Worm (Caenorhabditis elegans) whole organism, early embryonic: ENCODE measurements around the gene txt-12.
A peak's percentile ranks its signal among the peaks of the same experiment; 100 is the strongest.

Source experiments
- B0310.2 ChIP-seq: sonication (generic microtip); optimal IDR thresholded peaks from 2 replicates; lab custom pipeline; 2016; ENCODE audit warnings: mild to moderate bottlenecking, missing genetic modification characterization, missing compliant biosample characterization
- F13C5.2 ChIP-seq: sonication (generic microtip); optimal IDR thresholded peaks from 2 replicates; lab custom pipeline; 2017; ENCODE audit warnings: mild to moderate bottlenecking, missing genetic modification characterization, inconsistent platforms, missing compliant biosample characterization
- aly-1 ChIP-seq: sonication (generic microtip); optimal IDR thresholded peaks from 2 replicates; lab custom pipeline; 2016; ENCODE audit warnings: missing genetic modification characterization, missing compliant biosample characterization
- ama-1 ChIP-seq: fragments of 150-350 bp; optimal IDR thresholded peaks from 2 replicates; lab custom pipeline; 2014
- ceh-13 ChIP-seq: fragments of 200-800 bp; sonication (Bioruptor generic); optimal IDR thresholded peaks from 2 replicates; lab custom pipeline; 2018; ENCODE audit warnings: mild to moderate bottlenecking, missing genetic modification characterization, missing compliant biosample characterization
- ceh-36 ChIP-seq: sonication (generic microtip); optimal IDR thresholded peaks from 2 replicates; lab custom pipeline; 2016; ENCODE audit warnings: missing genetic modification characterization, inconsistent platforms, missing compliant biosample characterization
- ets-7 ChIP-seq: sonication (generic microtip); optimal IDR thresholded peaks from 2 replicates; lab custom pipeline; 2016; ENCODE audit warnings: missing genotype, missing genetic modification characterization, missing compliant biosample characterization
- flt-1 ChIP-seq: fragments of 200-800 bp; sonication (Bioruptor generic); IDR thresholded peaks from 2 replicates; pipeline ENCODE4 v1.3.6; 2022; ENCODE audit warnings: missing genetic modification characterization, missing compliant biosample characterization
- hmbx-1 ChIP-seq: sonication (generic microtip); optimal IDR thresholded peaks from 2 replicates; lab custom pipeline; 2016; ENCODE audit warnings: mild to moderate bottlenecking, missing genetic modification characterization, missing compliant biosample characterization
- hmg-4 ChIP-seq: fragments of 200-800 bp; sonication (Bioruptor generic); optimal IDR thresholded peaks from 2 replicates; lab custom pipeline; 2018; ENCODE audit warnings: mild to moderate bottlenecking, missing genetic modification characterization, missing compliant biosample characterization
- hnd-1 ChIP-seq: sonication (generic microtip); optimal IDR thresholded peaks from 2 replicates; lab custom pipeline; 2016; ENCODE audit warnings: missing genetic modification characterization, missing compliant biosample characterization
- pes-1 ChIP-seq: fragments of 200-800 bp; sonication (Bioruptor generic); IDR thresholded peaks from 2 replicates; pipeline ENCODE4 v1.3.6; 2022; ENCODE audit warnings: missing genetic modification reagents, missing genetic modification characterization, missing compliant biosample characterization
- scrt-1 ChIP-seq: fragments of 200-800 bp; sonication (Bioruptor generic); IDR thresholded peaks from 2 replicates; pipeline ENCODE4 v1.3.6; 2022; ENCODE audit warnings: missing genetic modification characterization, missing compliant biosample characterization
- sea-1 ChIP-seq: fragments of 200-800 bp; sonication (Bioruptor generic); conservative IDR thresholded peaks from 2 replicates; pipeline ENCODE4 v1.3.6; 2022; ENCODE audit warnings: missing genetic modification characterization, missing compliant biosample characterization
- tbx-11 ChIP-seq: fragments of 200-800 bp; sonication (Bioruptor generic); IDR thresholded peaks from 2 replicates; pipeline ENCODE4 v1.3.6; 2022; ENCODE audit warnings: missing genetic modification characterization, missing compliant biosample characterization
- tbx-37 ChIP-seq: fragments of 200-800 bp; sonication (Bioruptor generic); conservative IDR thresholded peaks from 2 replicates; pipeline ENCODE4 v1.3.6; 2022; ENCODE audit warnings: missing genetic modification reagents, missing genetic modification characterization, missing compliant biosample characterization
- tra-4 ChIP-seq: sonication (generic microtip); optimal IDR thresholded peaks from 2 replicates; lab custom pipeline; 2017; ENCODE audit warnings: missing genetic modification characterization, missing compliant biosample characterization

The txt-12 gene

DNA sequence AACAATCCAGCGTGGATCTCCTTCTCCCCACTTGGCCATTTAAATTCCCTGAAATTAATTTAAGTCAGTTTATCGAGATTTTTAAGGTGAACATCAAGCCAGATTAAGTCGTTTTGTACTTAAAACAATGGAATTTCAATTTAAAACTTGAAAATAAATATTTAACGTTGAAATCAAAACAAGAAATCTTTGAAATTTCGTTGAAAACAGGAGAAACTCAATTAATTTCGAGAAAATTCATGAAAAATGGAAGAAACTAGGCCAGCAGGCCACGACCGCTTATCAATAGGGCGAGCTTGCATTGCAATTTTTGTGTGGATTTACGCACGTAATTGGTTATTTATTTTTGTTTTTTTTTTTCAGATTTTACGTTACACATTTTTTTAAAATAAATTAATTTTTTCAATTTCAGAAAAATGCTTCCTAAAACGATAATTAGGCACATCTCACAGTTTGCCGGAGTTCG lies 7.4 kb upstream of the txt-12 start, which contains the start of the genes ahsa-1 and C01G10.7:
ahsa-1 (minus strand) TSS at position 51 of the 466 bp plus-strand sequence.
C01G10.7 (plus strand) TSS at position 413 of the 466 bp plus-strand sequence.
- 0 out of 2 replicates have a peak, but pooled peaks have one; percentile 24 for TF ChIP-seq flt-1
- TF ChIP-seq tbx-11, result no peak
- TF ChIP-seq F13C5.2 (tag; lab: Kevin White, UChicago), result peak; percentile 64
- TF ChIP-seq ets-7 (tag; lab: Kevin White, UChicago), result peak; percentile 16
- no peak for TF ChIP-seq tra-4 (tag; lab: Kevin White, UChicago)
- peak; percentile 6 for TF ChIP-seq hmbx-1 (tag; lab: Kevin White, UChicago)
- TF ChIP-seq aly-1, result no peak
- peak; percentile 10 for TF ChIP-seq hnd-1 (tag; lab: Kevin White, UChicago)
- TF ChIP-seq pes-1 (GFP tag; lab: Robert Waterston, UW), result peak; percentile 78
- TF ChIP-seq tbx-37, result peak; percentile 70

ce11 chrV:15087207-15087706 lies 5.5 kb upstream of the txt-12 start, which contains the start of the genes C01G10.15 and C01G10.6:
TSS of gene C01G10.15 (minus strand) at chrV:15087307.
TSS of gene C01G10.6 (plus strand) at chrV:15087656.
- TF ChIP-seq ets-7 (tag; lab: Kevin White, UChicago), result no peak
- no peak for TF ChIP-seq tra-4 (tag; lab: Kevin White, UChicago)
- TF ChIP-seq scrt-1 (GFP tag; lab: Robert Waterston, UW), result no peak
- no peak for TF ChIP-seq B0310.2 (tag; lab: Kevin White, UChicago)
- no peak for TF ChIP-seq F13C5.2 (tag; lab: Kevin White, UChicago)
- TF ChIP-seq hmbx-1 (tag; lab: Kevin White, UChicago), result no peak

DNA sequence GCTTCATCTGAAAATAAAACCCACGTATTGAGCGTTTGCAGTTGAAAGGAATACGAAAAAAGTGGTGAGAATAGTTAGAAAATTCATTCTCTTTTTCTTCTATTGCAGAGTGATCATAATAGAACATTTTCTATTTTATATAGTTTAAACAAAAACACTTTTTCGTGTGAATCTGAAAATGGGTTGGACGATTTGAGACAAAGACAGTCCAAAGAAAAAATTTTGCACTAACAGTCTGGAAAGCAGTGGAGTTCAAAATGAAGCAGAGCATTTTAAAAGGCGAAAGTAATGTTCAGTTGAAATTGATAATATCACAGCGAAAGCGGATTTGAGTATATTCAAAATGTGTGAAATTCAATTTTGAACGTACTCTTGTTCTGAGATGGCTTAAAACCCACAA lies 4.2 kb upstream of the txt-12 start, which contains the start of gene C01G10.18:
C01G10.18 (minus strand) TSS at position 101 of the 400 bp plus-strand sequence.
- TF ChIP-seq tbx-11 (no peak), flt-1 (no peak), tbx-37 (no peak), hnd-1 (tag; lab: Kevin White, UChicago) (no peak), F13C5.2 (tag; lab: Kevin White, UChicago) (no peak), tra-4 (tag; lab: Kevin White, UChicago) (no peak), hmbx-1 (tag; lab: Kevin White, UChicago) (no peak), pes-1 (GFP tag; lab: Robert Waterston, UW) (no peak), ama-1 (lab: Kevin White, UChicago) (no peak), scrt-1 (GFP tag; lab: Robert Waterston, UW) (no peak)

DNA sequence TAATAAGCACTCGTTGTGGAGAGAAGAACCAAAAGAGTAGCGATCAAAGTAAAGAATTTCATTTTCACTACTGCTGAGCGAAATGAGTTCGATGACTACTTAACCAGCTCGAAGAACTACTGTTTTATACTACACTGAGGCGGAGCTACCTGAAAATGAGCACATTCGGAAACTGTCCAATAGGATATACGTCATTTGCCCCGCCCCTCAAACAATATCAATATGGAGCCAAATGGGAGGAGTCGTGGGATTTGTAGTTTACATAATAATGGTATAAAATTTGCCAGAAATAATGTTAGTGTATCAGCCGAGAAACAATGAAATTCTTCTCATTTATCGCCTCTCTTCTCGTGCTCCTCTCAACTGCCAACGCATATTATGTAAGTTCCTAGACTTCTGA lies 3.3 kb upstream of the txt-12 start, which contains the start of the genes C01G10.5 and C01G10.4:
C01G10.5 (minus strand) TSS at position 101 of the 400 bp plus-strand sequence.
C01G10.4 (plus strand) TSS at position 303 of the 400 bp plus-strand sequence.
- TF ChIP-seq flt-1, result no peak
- TF ChIP-seq sea-1, result no peak
- no peak for TF ChIP-seq scrt-1 (GFP tag; lab: Robert Waterston, UW)

DNA sequence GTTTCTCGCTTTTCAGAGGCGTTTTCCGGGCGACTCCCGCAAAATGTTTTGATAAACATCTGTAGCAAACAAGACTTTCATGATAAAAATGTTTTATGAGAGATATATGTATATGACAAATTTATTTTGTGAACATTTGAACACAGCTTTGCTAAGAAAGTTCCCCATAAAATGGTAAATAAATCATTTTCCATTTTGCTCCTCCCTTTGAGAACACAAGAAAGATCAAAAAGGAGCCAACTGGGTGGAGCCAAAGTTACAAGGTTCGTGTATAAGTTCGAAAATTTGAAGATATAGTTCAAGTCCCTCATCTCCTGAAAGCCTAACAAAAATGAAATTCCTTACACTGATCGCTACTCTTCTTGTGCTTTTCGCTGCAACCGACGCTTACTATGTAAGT lies 2.3 kb upstream of the txt-12 start, which contains the start of gene C01G10.17:
C01G10.17 (plus strand) TSS at position 301 of the 400 bp plus-strand sequence.
- TF ChIP-seq sea-1 (no peak), ceh-13 (GFP tag; lab: Kevin White, UChicago) (no peak), aly-1 (no peak), ceh-36 (tag; lab: Kevin White, UChicago) (no peak), pes-1 (GFP tag; lab: Robert Waterston, UW) (no peak), ama-1 (lab: Kevin White, UChicago) (no peak), F13C5.2 (tag; lab: Kevin White, UChicago) (no peak), scrt-1 (GFP tag; lab: Robert Waterston, UW) (no peak), hmbx-1 (tag; lab: Kevin White, UChicago) (no peak), tbx-37 (no peak), tbx-11 (no peak)

ce11 chrV:15094749-15095148 lies 2.0 kb downstream of the txt-12 start, which contains the start of gene srx-78:
TSS of gene srx-78 (plus strand) at chrV:15095049.
- TF ChIP-seq ama-1 (lab: Kevin White, UChicago) (no peak), flt-1 (no peak), scrt-1 (GFP tag; lab: Robert Waterston, UW) (no peak), aly-1 (no peak), hmbx-1 (tag; lab: Kevin White, UChicago) (no peak), B0310.2 (tag; lab: Kevin White, UChicago) (no peak), ets-7 (tag; lab: Kevin White, UChicago) (no peak), hnd-1 (tag; lab: Kevin White, UChicago) (no peak), ceh-36 (tag; lab: Kevin White, UChicago) (no peak), tbx-11 (no peak), tra-4 (tag; lab: Kevin White, UChicago) (no peak), F13C5.2 (tag; lab: Kevin White, UChicago) (no peak), ceh-13 (GFP tag; lab: Kevin White, UChicago) (no peak), sea-1 (no peak), hmg-4 (no peak)

ce11 chrV:15099447-15099846 lies 6.7 kb downstream of the txt-12 start, which contains the start of gene C01G10.1:
TSS of gene C01G10.1 (plus strand) at chrV:15099747.
- no peak for TF ChIP-seq tbx-37
- no peak for TF ChIP-seq hnd-1 (tag; lab: Kevin White, UChicago)
- no peak for TF ChIP-seq tbx-11
- TF ChIP-seq flt-1, result no peak
- TF ChIP-seq hmg-4, result no peak
- no peak for TF ChIP-seq hmbx-1 (tag; lab: Kevin White, UChicago)
